Worm (Caenorhabditis elegans) whole organism, mixed stage, embryonic: ENCODE results near the gene srj-4.

ENCODE experiments used
- bed-3 ChIP-seq: fragments of 200-800 bp; sonication (Bioruptor generic); optimal IDR thresholded peaks from 3 replicates; lab custom pipeline; 2018; ENCODE audit warnings: mild to moderate bottlenecking, missing genetic modification characterization, moderate library complexity, missing compliant biosample characterization
- ceh-83 ChIP-seq: fragments of 200-800 bp; sonication (Bioruptor generic); optimal IDR thresholded peaks from 2 replicates; lab custom pipeline; 2018; ENCODE audit warnings: mild to moderate bottlenecking, missing genetic modification characterization, missing compliant biosample characterization
- elt-1 ChIP-seq: sonication (generic microtip); optimal IDR thresholded peaks from 2 replicates; lab custom pipeline; 2017; ENCODE audit warnings: missing genetic modification characterization, mild to moderate bottlenecking, missing compliant biosample characterization, antibody characterized with exemption, moderate library complexity, borderline replicate concordance; ENCODE audit not compliant: insufficient read depth
- lin-13 ChIP-seq: fragments of 150-350 bp; optimal IDR thresholded peaks from 2 replicates; lab custom pipeline; 2014; ENCODE audit warnings: missing biosample characterization, missing genetic modification characterization
- lin-32 ChIP-seq: fragments of 200-800 bp; sonication (Bioruptor generic); optimal IDR thresholded peaks from 2 replicates; lab custom pipeline; 2018; ENCODE audit warnings: mild to moderate bottlenecking, missing genetic modification characterization, missing compliant biosample characterization
- mep-1 ChIP-seq: fragments of 150-350 bp; optimal IDR thresholded peaks from 2 replicates; lab custom pipeline; 2017; ENCODE audit warnings: missing biosample characterization, missing genetic modification reagents, missing genetic modification characterization, inconsistent platforms
- nhr-237 ChIP-seq: fragments of 150-350 bp; optimal IDR thresholded peaks from 2 replicates; lab custom pipeline; 2014; ENCODE audit warnings: missing biosample characterization, missing genetic modification characterization
- nhr-28 ChIP-seq: fragments of 150-350 bp; optimal IDR thresholded peaks from 2 replicates; lab custom pipeline; 2014; ENCODE audit warnings: missing biosample characterization, missing genetic modification characterization
- pha-4 ChIP-seq: fragments of 150-350 bp; optimal IDR thresholded peaks from 2 replicates; lab custom pipeline; 2018; ENCODE audit warnings: missing biosample characterization, missing genetic modification reagents, missing genetic modification characterization
- snpc-4 ChIP-seq: fragments of 150-350 bp; optimal IDR thresholded peaks from 2 replicates; lab custom pipeline; 2014; ENCODE audit warnings: missing biosample characterization, missing genetic modification characterization
- unc-62 ChIP-seq: fragments of 150-350 bp; optimal IDR thresholded peaks from 2 replicates; lab custom pipeline; 2014; ENCODE audit warnings: missing biosample characterization, missing genetic modification reagents, missing genetic modification characterization
- ztf-11 ChIP-seq: fragments of 150-350 bp; optimal IDR thresholded peaks from 2 replicates; lab custom pipeline; 2014; ENCODE audit warnings: missing biosample characterization, missing genetic modification characterization

- TF ChIP-seq nhr-28 (tag; lab: Kevin White, UChicago) (no peak), ceh-83 (GFP tag; lab: Kevin White, UChicago) (no peak), nhr-237 (no peak), elt-1 (no peak), snpc-4 (no peak), mep-1 (no peak), bed-3 (GFP tag; lab: Kevin White, UChicago) (no peak), lin-32 (GFP tag; lab: Kevin White, UChicago) (no peak), unc-62 (GFP tag; lab: Kevin White, UChicago) (no peak), ztf-11 (tag; lab: Kevin White, UChicago) (no peak), pha-4 (tag; lab: Kevin White, UChicago) (no peak), lin-13 (tag; lab: Kevin White, UChicago) (no peak)
Observed at ce11 chrV:12113726-12114125, 49.3 kb upstream of the srj-4 start.
